Fruit fly (Drosophila melanogaster): ENCODE results near the gene CG32576.
A peak's percentile ranks its signal among the peaks of the same experiment; 100 is the strongest.

The CG32576 gene

dm6 chrX:16296423-16297292, 8.3 kb upstream of the CG32576 start, which contains the start of gene CG3632 (continued):
- TF ChIP-seq abd-A (tag; optimal IDR thresholded peaks at IDR 0.05): no peak
- TF ChIP-seq rib (GFP tag; IDR thresholded peaks at IDR 0.05): peak; percentile 61; the same call in 1 of the 2 replicates
- peak; percentile 61 for TF ChIP-seq CG7786 (GFP tag; optimal IDR thresholded peaks at IDR 0.05)
- peak; percentile 67 for TF ChIP-seq CG17912 (GFP tag; optimal IDR thresholded peaks at IDR 0.05)
- peak; percentile 88 for TF ChIP-seq Dref (GFP tag; IDR thresholded peaks at IDR 0.05)
- peak; percentile 23 for TF ChIP-seq CG3281 (GFP tag; optimal IDR thresholded peaks at IDR 0.05)
- TF ChIP-seq kah (GFP tag; optimal IDR thresholded peaks at IDR 0.05): no peak
- TF ChIP-seq CG11696 (GFP tag; IDR thresholded peaks at IDR 0.05): no peak
- no peak for TF ChIP-seq CG15601 (tag; optimal IDR thresholded peaks at IDR 0.05)
- TF ChIP-seq CG12769 (tag; optimal IDR thresholded peaks at IDR 0.05): no peak
- TF ChIP-seq CG18476 (GFP tag; optimal IDR thresholded peaks at IDR 0.05): no peak
- TF ChIP-seq Drgx (GFP tag; IDR thresholded peaks at IDR 0.05): no peak
- TF ChIP-seq ase (GFP tag; IDR thresholded peaks at IDR 0.05): no peak
- no peak for TF ChIP-seq CG6254 (GFP tag; optimal IDR thresholded peaks at IDR 0.05)
- TF ChIP-seq nau (GFP tag; optimal IDR thresholded peaks at IDR 0.05): no peak
- TF ChIP-seq da (GFP tag; optimal IDR thresholded peaks at IDR 0.05): no peak
- no peak for TF ChIP-seq CG12071 (GFP tag; optimal IDR thresholded peaks at IDR 0.05)
- TF ChIP-seq Oli (tag; optimal IDR thresholded peaks at IDR 0.05): no peak
- TF ChIP-seq D (optimal IDR thresholded peaks at IDR 0.05): no peak
- TF ChIP-seq D (GFP tag; optimal IDR thresholded peaks at IDR 0.05): no peak
- TF ChIP-seq fru (optimal IDR thresholded peaks at IDR 0.05): no peak
- no peak for TF ChIP-seq dan (GFP tag; IDR thresholded peaks at IDR 0.05)
- TF ChIP-seq CG10654 (GFP tag; optimal IDR thresholded peaks at IDR 0.05): peak; percentile 20
- no peak for TF ChIP-seq CG5180 (GFP tag; optimal IDR thresholded peaks at IDR 0.05)
- TF ChIP-seq CG10543 (GFP tag; optimal IDR thresholded peaks at IDR 0.05): peak; percentile 56
- peak; percentile 53 for TF ChIP-seq Nf-YC (tag; optimal IDR thresholded peaks at IDR 0.05)
- TF ChIP-seq CG4820 (GFP tag; optimal IDR thresholded peaks at IDR 0.05): no peak
- no peak; the same call in 1 of the 2 replicates for TF ChIP-seq E2f2 (GFP tag; IDR thresholded peaks at IDR 0.05)
- peak; percentile 64 for TF ChIP-seq sd (tag; optimal IDR thresholded peaks at IDR 0.05)
- TF ChIP-seq stc (GFP tag; IDR thresholded peaks at IDR 0.05): no peak
- no peak for TF ChIP-seq Deaf1 (tag; optimal IDR thresholded peaks at IDR 0.05)
- TF ChIP-seq CG5953 (GFP tag; IDR thresholded peaks at IDR 0.05): no peak
- 0 out of 3 replicates have a peak, but pooled peaks have one; percentile 66 for TF ChIP-seq CG2199 (GFP tag; IDR thresholded peaks at IDR 0.05)
- no peak for TF ChIP-seq zen (tag; optimal IDR thresholded peaks at IDR 0.05)
- no peak for TF ChIP-seq Nf-YB (GFP tag; optimal IDR thresholded peaks at IDR 0.05)
- TF ChIP-seq tio (GFP tag; optimal IDR thresholded peaks at IDR 0.05): no peak
- peak; percentile 23 for TF ChIP-seq dm (GFP tag; optimal IDR thresholded peaks at IDR 0.05)
- TF ChIP-seq CG1024 (GFP tag; IDR thresholded peaks at IDR 0.05): no peak
- TF ChIP-seq CG11695 (GFP tag; IDR thresholded peaks at IDR 0.05): no peak
- TF ChIP-seq Hsf (GFP tag; optimal IDR thresholded peaks at IDR 0.05): peak; percentile 45
- TF ChIP-seq salm (tag; optimal IDR thresholded peaks at IDR 0.05): no peak
- TF ChIP-seq seq (GFP tag; IDR thresholded peaks at IDR 0.05): no peak
- TF ChIP-seq kni (GFP tag; optimal IDR thresholded peaks at IDR 0.05): no peak
- peak; percentile 94 for TF ChIP-seq Sry-δ (GFP tag; optimal IDR thresholded peaks at IDR 0.05)
- no peak for TF ChIP-seq Optix (GFP tag; IDR thresholded peaks at IDR 0.05)
- TF ChIP-seq CG10147 (GFP tag; optimal IDR thresholded peaks at IDR 0.05): no peak
- no peak for TF ChIP-seq PHDP (tag; optimal IDR thresholded peaks at IDR 0.05)
- TF ChIP-seq NFAT (GFP tag; IDR thresholded peaks at IDR 0.05): peak; percentile 51; the same call in 1 of the 2 replicates
- no peak for TF ChIP-seq wek (GFP tag; optimal IDR thresholded peaks at IDR 0.05)
- TF ChIP-seq disco-r (GFP tag; optimal IDR thresholded peaks at IDR 0.05): no peak
